Fruit fly (Drosophila melanogaster) whole organism, embryonic: Measurements from ENCODE around the gene CG2278.

Source experiments
- Ada2b ChIP-seq: fragments of 200-800 bp; sonication (Bioruptor generic); IDR thresholded peaks from 2 replicates; pipeline ENCODE4 v1.3.6; 2022; ENCODE audit warnings: missing biosample characterization, missing genetic modification characterization
- Bgb ChIP-seq: fragments of 200-800 bp; sonication (Bioruptor generic); IDR thresholded peaks from 2 replicates; pipeline ENCODE4 v1.3.6; 2022; ENCODE audit warnings: missing biosample characterization, missing genetic modification characterization; ENCODE audit not compliant: partially characterized antibody
- CG10274 ChIP-seq: fragments of 200-800 bp; sonication (Bioruptor generic); optimal IDR thresholded peaks from 3 replicates; lab custom pipeline; 2017; ENCODE audit warnings: missing biosample characterization, mild to moderate bottlenecking, missing genetic modification characterization
- CG10462 ChIP-seq: fragments of 200-800 bp; sonication (Bioruptor generic); optimal IDR thresholded peaks from 2 replicates; lab custom pipeline; 2016; ENCODE audit warnings: missing biosample characterization, missing genetic modification characterization
- CG11085 ChIP-seq: fragments of 200-800 bp; sonication (Bioruptor generic); IDR thresholded peaks from 2 replicates; pipeline ENCODE4 v1.3.6; 2022; ENCODE audit warnings: missing biosample characterization, missing genetic modification characterization
- CG11504 ChIP-seq: fragments of 200-800 bp; sonication (Bioruptor generic); optimal IDR thresholded peaks from 3 replicates; lab custom pipeline; 2019; ENCODE audit warnings: missing biosample characterization, mild to moderate bottlenecking, missing genetic modification characterization, moderate library complexity
- CG12391 ChIP-seq: fragments of 200-800 bp; sonication (Bioruptor generic); optimal IDR thresholded peaks from 3 replicates; lab custom pipeline; 2018; ENCODE audit warnings: missing biosample characterization, mild to moderate bottlenecking, missing genetic modification characterization, moderate library complexity
- CG14050 ChIP-seq: fragments of 200-800 bp; sonication (Bioruptor generic); IDR thresholded peaks from 3 replicates; pipeline ENCODE4 v1.3.6; 2022; ENCODE audit warnings: missing biosample characterization, missing genetic modification characterization
- CG17328 ChIP-seq: fragments of 200-800 bp; sonication (Bioruptor generic); IDR thresholded peaks from 2 replicates; pipeline ENCODE4 v1.3.6; 2022; ENCODE audit warnings: missing biosample characterization, missing genetic modification characterization
- CG17612 ChIP-seq: fragments of 200-800 bp; sonication (Bioruptor generic); IDR thresholded peaks from 2 replicates; pipeline ENCODE4 v1.3.6; 2022; ENCODE audit warnings: missing biosample characterization, missing genetic modification characterization
- CG17829 ChIP-seq: fragments of 200-800 bp; optimal IDR thresholded peaks from 2 replicates; lab custom pipeline; 2019; ENCODE audit warnings: missing biosample characterization, mild to moderate bottlenecking, missing genetic modification characterization, moderate library complexity
- CG3407 ChIP-seq: fragments of 200-800 bp; sonication (Bioruptor generic); optimal IDR thresholded peaks from 2 replicates; lab custom pipeline; 2018; ENCODE audit warnings: missing biosample characterization, mild to moderate bottlenecking, missing genetic modification characterization
- CG4854 ChIP-seq: fragments of 200-800 bp; sonication (Bioruptor generic); optimal IDR thresholded peaks from 2 replicates; lab custom pipeline; 2016; ENCODE audit warnings: missing biosample characterization, missing genetic modification characterization, inconsistent platforms
- CG5245 ChIP-seq: fragments of 200-800 bp; sonication (Bioruptor generic); optimal IDR thresholded peaks from 3 replicates; lab custom pipeline; 2016; ENCODE audit warnings: missing biosample characterization, missing genetic modification characterization
- CG8089 ChIP-seq: fragments of 200-800 bp; sonication (Bioruptor generic); optimal IDR thresholded peaks from 3 replicates; lab custom pipeline; 2016; ENCODE audit warnings: missing biosample characterization, missing genetic modification characterization
- CG9932 ChIP-seq: fragments of 200-800 bp; sonication (Bioruptor generic); IDR thresholded peaks from 2 replicates; pipeline ENCODE4 v1.3.6; 2022; ENCODE audit warnings: missing biosample characterization, missing genetic modification characterization
- Dad ChIP-seq: fragments of 200-800 bp; sonication (Bioruptor generic); optimal IDR thresholded peaks from 3 replicates; lab custom pipeline; 2016; ENCODE audit warnings: missing biosample characterization, missing genetic modification characterization
- Dfd ChIP-seq, 2 experiments: fragments of >200 bp; optimal IDR thresholded peaks; 2 replicates each; lab custom pipeline; 2017; ENCODE audit warnings: missing biosample characterization in 2 of 2, missing genetic modification characterization in 2 of 2
- Eip74EF ChIP-seq, 2 experiments: fragments of 200-800 bp in 1 of 2; fragments of >200 bp in 1 of 2; sonication (Bioruptor generic) in 1 of 2; optimal IDR thresholded peaks; 2 replicates each; lab custom pipeline; 2017 to 2019; ENCODE audit warnings: missing biosample characterization in 2 of 2, missing genetic modification characterization in 2 of 2, mild to moderate bottlenecking in 1 of 2, moderate library complexity in 1 of 2
- Ets97D ChIP-seq: fragments of 200-800 bp; sonication (Bioruptor generic); optimal IDR thresholded peaks from 3 replicates; lab custom pipeline; 2016; ENCODE audit warnings: missing biosample characterization, missing genetic modification characterization
- Fer1 ChIP-seq: fragments of 200-800 bp; sonication (Bioruptor generic); optimal IDR thresholded peaks from 2 replicates; lab custom pipeline; 2017; ENCODE audit warnings: missing biosample characterization, mild to moderate bottlenecking, missing genetic modification characterization
- Hey ChIP-seq: fragments of 200-800 bp; sonication (Bioruptor generic); optimal IDR thresholded peaks from 3 replicates; lab custom pipeline; 2018; ENCODE audit warnings: missing biosample characterization, mild to moderate bottlenecking, missing genetic modification characterization
- Hr78 ChIP-seq, 2 experiments: fragments of 200-800 bp in 1 of 2; fragments of >200 bp in 1 of 2; sonication (Bioruptor generic) in 1 of 2; optimal IDR thresholded peaks; 2 replicates each; lab custom pipeline; 2017 to 2019; ENCODE audit warnings: missing biosample characterization in 2 of 2, missing genetic modification characterization in 2 of 2, mild to moderate bottlenecking in 1 of 2, moderate library complexity in 1 of 2
- Kr ChIP-seq: fragments of 200-800 bp; sonication (Bioruptor generic); optimal IDR thresholded peaks from 2 replicates; lab custom pipeline; 2017; ENCODE audit warnings: missing biosample characterization, mild to moderate bottlenecking, missing genetic modification characterization
- MBD-R2 ChIP-seq: fragments of 200-800 bp; sonication (Bioruptor generic); IDR thresholded peaks from 2 replicates; pipeline ENCODE4 v1.3.6; 2022; ENCODE audit warnings: missing biosample characterization, missing genetic modification characterization
- NC2β ChIP-seq: fragments of 200-800 bp; sonication (Bioruptor generic); optimal IDR thresholded peaks from 2 replicates; lab custom pipeline; 2016; ENCODE audit warnings: missing biosample characterization, missing genetic modification characterization
- NfI ChIP-seq: fragments of 200-800 bp; sonication (Bioruptor generic); optimal IDR thresholded peaks from 3 replicates; lab custom pipeline; 2018; ENCODE audit warnings: missing biosample characterization, mild to moderate bottlenecking, missing genetic modification characterization, moderate library complexity
- Scr ChIP-seq: fragments of 200-800 bp; sonication (Bioruptor generic); IDR thresholded peaks from 2 replicates; pipeline ENCODE4 v1.3.6; 2022; ENCODE audit warnings: missing biosample characterization, missing genetic modification characterization; ENCODE audit not compliant: partially characterized antibody
- ac ChIP-seq: fragments of 200-800 bp; sonication (Bioruptor generic); optimal IDR thresholded peaks from 3 replicates; lab custom pipeline; 2017; ENCODE audit warnings: missing biosample characterization, mild to moderate bottlenecking, missing genetic modification characterization
- ase ChIP-seq: fragments of 200-800 bp; sonication (Bioruptor generic); IDR thresholded peaks from 3 replicates; pipeline ENCODE4 v1.3.6; 2022; ENCODE audit warnings: missing biosample characterization, missing genetic modification characterization
- dimm ChIP-seq: fragments of 200-800 bp; sonication (Bioruptor generic); IDR thresholded peaks from 2 replicates; pipeline ENCODE4 v1.3.6; 2022; ENCODE audit warnings: missing biosample characterization, missing genetic modification characterization
- exex ChIP-seq: fragments of 200-800 bp; sonication (Bioruptor generic); optimal IDR thresholded peaks from 4 replicates; lab custom pipeline; 2018; ENCODE audit warnings: missing biosample characterization, mild to moderate bottlenecking, missing genetic modification characterization, moderate library complexity
- fd3F ChIP-seq: fragments of 200-800 bp; sonication (Bioruptor generic); optimal IDR thresholded peaks from 2 replicates; lab custom pipeline; 2018; ENCODE audit warnings: missing biosample characterization, mild to moderate bottlenecking, missing genetic modification characterization, moderate library complexity
- grau ChIP-seq: fragments of 200-800 bp; optimal IDR thresholded peaks from 3 replicates; lab custom pipeline; 2019; ENCODE audit warnings: missing biosample characterization, mild to moderate bottlenecking, missing genetic modification characterization, moderate library complexity
- lmd ChIP-seq: fragments of 200-800 bp; sonication (Bioruptor generic); IDR thresholded peaks from 2 replicates; pipeline ENCODE4 v1.3.6; 2022; ENCODE audit warnings: missing biosample characterization, missing genetic modification characterization
- mam ChIP-seq: fragments of 200-800 bp; sonication (Bioruptor generic); optimal IDR thresholded peaks from 3 replicates; lab custom pipeline; 2016; ENCODE audit warnings: missing biosample characterization, missing genetic modification characterization
- nerfin-1 ChIP-seq: fragments of 200-800 bp; sonication (Bioruptor generic); optimal IDR thresholded peaks from 3 replicates; lab custom pipeline; 2019; ENCODE audit warnings: missing biosample characterization, mild to moderate bottlenecking, missing genetic modification characterization, moderate library complexity
- otp ChIP-seq: fragments of 200-800 bp; sonication (Bioruptor generic); IDR thresholded peaks from 3 replicates; pipeline ENCODE4, ENCODE4 v1.3.6; 2022; ENCODE audit warnings: missing biosample characterization, missing genetic modification characterization
- pfk ChIP-seq: fragments of 200-800 bp; sonication (Bioruptor generic); optimal IDR thresholded peaks from 2 replicates; lab custom pipeline; 2018; ENCODE audit warnings: missing biosample characterization, mild to moderate bottlenecking, missing genetic modification characterization, moderate library complexity
- phol ChIP-seq: fragments of 200-800 bp; sonication (Bioruptor generic); optimal IDR thresholded peaks from 3 replicates; lab custom pipeline; 2018; ENCODE audit warnings: missing biosample characterization, mild to moderate bottlenecking, missing genetic modification characterization, moderate library complexity
- pnt ChIP-seq: fragments of 200-800 bp; sonication (Bioruptor generic); optimal IDR thresholded peaks from 3 replicates; lab custom pipeline; 2016; ENCODE audit warnings: missing biosample characterization, missing genetic modification characterization
- run ChIP-seq: fragments of 200-800 bp; sonication (Bioruptor generic); optimal IDR thresholded peaks from 3 replicates; lab custom pipeline; 2018; ENCODE audit warnings: missing biosample characterization, mild to moderate bottlenecking, missing genetic modification characterization
- sens ChIP-seq: fragments of 200-800 bp; sonication (Bioruptor generic); peaks from one replicate; lab custom pipeline; 2016; ENCODE audit warnings: missing biosample characterization, missing genetic modification characterization
- shn ChIP-seq: fragments of 200-800 bp; sonication (Bioruptor generic); optimal IDR thresholded peaks from 3 replicates; lab custom pipeline; 2016; ENCODE audit warnings: missing biosample characterization, missing genetic modification characterization
- unpg ChIP-seq: fragments of 200-800 bp; sonication (Bioruptor generic); optimal IDR thresholded peaks from 3 replicates; lab custom pipeline; 2018; ENCODE audit warnings: missing biosample characterization, mild to moderate bottlenecking, missing genetic modification characterization, moderate library complexity
- vfl ChIP-seq: fragments of 200-800 bp; sonication (Bioruptor generic); optimal IDR thresholded peaks from 2 replicates; lab custom pipeline; 2016; ENCODE audit warnings: missing biosample characterization, missing genetic modification characterization
- z ChIP-seq: fragments of 200-800 bp; sonication (Bioruptor generic); IDR thresholded peaks from 3 replicates; pipeline ENCODE4 v1.3.6; 2022; ENCODE audit warnings: missing biosample characterization, missing genetic modification characterization
- zen2 ChIP-seq: fragments of 200-800 bp; sonication (Bioruptor generic); IDR thresholded peaks from 3 replicates; pipeline ENCODE4 v1.3.6; 2022; ENCODE audit warnings: missing biosample characterization, missing genetic modification characterization; ENCODE audit not compliant: partially characterized antibody

The CG2278 gene

dm6 chrX:8131693-8132313 is 38.3 kb downstream of the CG2278 start, which contains the start of gene CG10958 (continued):
- TF ChIP-seq CG8089 (GFP tag; lab: Kevin White, UChicago), result no peak
- TF ChIP-seq dimm, result no peak
- peak; percentile 59 for TF ChIP-seq unpg
- peak; percentile 69 for TF ChIP-seq CG9932 (GFP tag; lab: Robert Waterston, UW)
- TF ChIP-seq CG11085 (GFP tag; lab: Robert Waterston, UW), result no peak
- TF ChIP-seq CG4854 (GFP tag; lab: Kevin White, UChicago), result peak; percentile 8
- TF ChIP-seq pfk (GFP tag; lab: Kevin White, UChicago), result no peak
- peak; percentile 34 for TF ChIP-seq Ets97D (GFP tag; lab: Kevin White, UChicago)
- no peak for TF ChIP-seq CG17612 (GFP tag; lab: Robert Waterston, UW)
- 0 out of 2 replicates have a peak, but pooled peaks have one; percentile 33 for TF ChIP-seq lmd (GFP tag; lab: Robert Waterston, UW)
- no peak for TF ChIP-seq shn (GFP tag; lab: Kevin White, UChicago)
- TF ChIP-seq exex, result peak; percentile 30
- no peak for TF ChIP-seq Kr (GFP tag; lab: Kevin White, UChicago)
- peak in 1 of 2 experiments; percentile 61 for TF ChIP-seq Hr78 (GFP tag; optimal IDR thresholded peaks at IDR 0.05; lab: Kevin White, UChicago)
- TF ChIP-seq ase (GFP tag; lab: Robert Waterston, UW), result 0 out of 3 replicates have a peak, but pooled peaks have one; percentile 32
- no peak for TF ChIP-seq Dfd (GFP tag; optimal IDR thresholded peaks at IDR 0.05; lab: Kevin White, UChicago)
- peak; percentile 55; the same call in 1 of the 2 replicates for TF ChIP-seq CG17328 (GFP tag; lab: Robert Waterston, UW)
- TF ChIP-seq Ada2b, result peak; percentile 47
- TF ChIP-seq mam (GFP tag; lab: Kevin White, UChicago), result peak; percentile 53
- peak; percentile 20 for TF ChIP-seq CG3407 (GFP tag; lab: Kevin White, UChicago)

DNA sequence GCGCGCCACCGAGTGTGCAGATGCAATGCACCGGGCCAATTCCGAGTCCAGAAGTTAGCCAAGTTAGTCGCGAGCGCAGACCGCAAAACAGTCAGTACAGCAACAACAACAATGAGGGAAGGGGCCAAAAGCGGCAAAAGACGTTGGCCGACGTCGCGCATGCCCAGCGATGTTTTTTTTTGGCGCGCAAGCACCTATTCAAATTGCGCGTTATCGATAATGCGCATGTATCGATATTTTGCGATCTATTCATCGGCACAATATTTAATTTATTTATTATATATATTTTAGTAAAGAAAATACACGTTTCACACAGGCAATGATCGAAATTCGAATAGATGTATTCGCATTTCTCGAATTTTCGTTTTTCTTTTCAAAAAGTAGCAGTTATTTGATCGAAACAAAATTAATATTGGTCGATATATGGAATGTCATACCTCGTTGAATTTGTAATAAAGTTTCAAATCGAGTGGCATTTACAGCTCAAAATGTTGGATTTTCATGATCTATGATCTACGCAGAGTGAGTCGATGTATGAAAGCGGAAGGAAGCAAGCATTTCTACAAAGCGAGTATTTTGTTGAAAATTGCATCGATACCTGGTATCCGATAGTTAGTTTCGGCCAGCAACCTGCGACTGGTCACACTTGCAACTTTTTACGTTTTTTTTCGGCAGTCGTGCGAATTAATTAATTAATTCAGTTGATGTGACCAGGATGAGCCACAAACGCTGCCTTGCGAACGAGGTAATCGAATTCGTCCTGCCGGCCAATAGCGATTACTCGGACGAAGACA is 40.7 kb downstream of the CG2278 start, which contains the start of gene CG2116:
TSS of gene CG2116 (plus strand) at position 609 of the 794 bp plus-strand sequence.
- TF ChIP-seq grau (tag; lab: Kevin White, UChicago) (no peak), Fer1 (GFP tag; lab: Kevin White, UChicago) (no peak), z (no peak), nerfin-1 (tag; lab: Kevin White, UChicago) (no peak), Scr (GFP tag; lab: Robert Waterston, UW) (peak; percentile 79), CG11504 (tag; lab: Kevin White, UChicago) (peak; percentile 25), zen2 (peak; percentile 52; the same call in 1 of the 3 replicates), CG12391 (peak; percentile 22), MBD-R2 (peak; percentile 47), CG5245 (no peak), Eip74EF (GFP tag; optimal IDR thresholded peaks at IDR 0.05; lab: Kevin White, UChicago) (no peak), fd3F (no peak), NC2β (GFP tag; lab: Kevin White, UChicago) (no peak), CG14050 (GFP tag; lab: Robert Waterston, UW) (no peak), Bgb (GFP tag; lab: Robert Waterston, UW) (peak; percentile 81), vfl (GFP tag; lab: Kevin White, UChicago) (no peak), run (tag; lab: Kevin White, UChicago) (no peak), pnt (no peak), NfI (GFP tag; lab: Kevin White, UChicago) (no peak), CG10462 (GFP tag; lab: Kevin White, UChicago) (no peak), Dad (no peak), CG10274 (GFP tag; lab: Kevin White, UChicago) (no peak), Hey (tag; lab: Kevin White, UChicago) (no peak), sens (peak; percentile 53), ac (GFP tag; lab: Kevin White, UChicago) (no peak), phol (peak; percentile 30), CG17829 (tag; lab: Kevin White, UChicago) (peak; percentile 3), otp (no peak)
